Fruit fly (Drosophila melanogaster) S2 (cell line): ENCODE results near the gene CG31493.

Experiments
- CG8478 ChIP-seq: fragments of >200 bp; optimal IDR thresholded peaks from 2 replicates; lab custom pipeline; 2018
- CTCF ChIP-seq, 2 experiments: fragments of >200 bp; optimal IDR thresholded peaks; 2 replicates each; lab custom pipeline; 2018

- TF ChIP-seq CTCF (optimal IDR thresholded peaks at IDR 0.05; lab: Kevin White, UChicago) = no peak
- TF ChIP-seq CG8478 = no peak
Observed at dm6 chr3R:7087201-7087505, 44.2 kb upstream of the CG31493 start.
